Worm (Caenorhabditis elegans) whole organism, L4/young adult: ENCODE measurements around the gene str-12.

ENCODE experiments used
- W03F9.2 ChIP-seq: fragments of 150-350 bp; optimal IDR thresholded peaks from 2 replicates; lab custom pipeline; 2014; ENCODE audit warnings: missing biosample characterization, missing genetic modification characterization
- dao-5 ChIP-seq: sonication (generic microtip); optimal IDR thresholded peaks from 2 replicates; lab custom pipeline; 2016; ENCODE audit warnings: missing genotype, missing genetic modification characterization, moderate library complexity, missing compliant biosample characterization
- him-1 ChIP-seq: sonication (generic microtip); optimal IDR thresholded peaks from 2 replicates; lab custom pipeline; 2016; ENCODE audit warnings: missing genotype, missing genetic modification reagents, missing genetic modification characterization, missing compliant biosample characterization

DNA sequence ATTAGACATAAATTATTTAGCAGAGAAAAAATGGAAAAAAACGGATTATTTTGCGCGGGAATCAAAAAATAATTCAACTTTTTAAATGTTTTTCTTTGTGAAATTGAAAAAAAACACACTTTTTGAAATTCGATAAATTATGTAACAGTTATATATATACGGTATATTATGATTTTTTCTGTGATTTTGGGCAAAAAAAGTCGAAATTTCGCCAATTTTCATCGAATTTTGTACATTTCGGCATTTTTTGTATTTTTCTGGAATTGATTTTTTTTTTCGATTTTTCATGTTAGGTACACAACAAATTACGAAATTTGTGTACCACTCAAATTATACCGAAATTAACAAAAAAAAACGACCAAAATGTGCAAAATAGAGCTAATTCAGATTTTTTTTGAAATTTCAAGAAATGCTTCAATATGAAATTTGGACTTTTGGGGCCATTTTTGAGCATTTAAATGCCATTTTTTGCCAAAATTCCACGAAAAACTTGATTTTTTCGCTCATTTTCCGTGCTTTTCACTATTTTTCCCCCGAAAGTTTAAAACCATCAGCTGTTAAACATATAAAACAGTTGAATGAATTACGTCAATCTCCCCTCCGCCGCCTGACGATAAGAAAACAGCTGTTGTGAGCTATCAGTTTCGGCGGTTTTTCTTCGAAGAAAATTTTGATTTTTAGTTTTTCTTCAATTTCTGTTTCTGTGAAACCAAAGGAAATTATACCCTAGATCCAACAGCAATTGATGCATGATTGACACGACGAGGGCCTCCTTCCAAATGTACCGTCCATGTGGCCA, 47.8 kb downstream of the str-12 start:
- TF ChIP-seq W03F9.2 (no peak), him-1 (tag; lab: Kevin White, UChicago) (no peak), dao-5 (no peak)
